Fruit fly (Drosophila melanogaster) whole organism, pupa: ENCODE data around the gene CG43083.

Source experiments
- CG10348 ChIP-seq: fragments of 200-800 bp; sonication (Bioruptor generic); IDR thresholded peaks from 2 replicates; pipeline ENCODE4 v1.3.6; 2022; ENCODE audit warnings: missing biosample characterization, missing genetic modification characterization
- CG13204 ChIP-seq: fragments of 200-800 bp; sonication (Bioruptor generic); optimal IDR thresholded peaks from 2 replicates; lab custom pipeline; 2018; ENCODE audit warnings: missing biosample characterization, mild to moderate bottlenecking, missing genetic modification characterization, moderate library complexity
- CG15710 ChIP-seq: fragments of 200-800 bp; sonication (Bioruptor generic); optimal IDR thresholded peaks from 2 replicates; lab custom pipeline; 2018; ENCODE audit warnings: missing biosample characterization, mild to moderate bottlenecking, missing genetic modification characterization, moderate library complexity
- CG17806 ChIP-seq: fragments of 200-800 bp; sonication (Bioruptor generic); optimal IDR thresholded peaks from 2 replicates; lab custom pipeline; 2018; ENCODE audit warnings: missing biosample characterization, mild to moderate bottlenecking, missing genetic modification characterization, moderate library complexity
- CG32121 ChIP-seq: fragments of 200-800 bp; sonication (Bioruptor generic); IDR thresholded peaks from 2 replicates; pipeline ENCODE4 v1.3.6; 2022; ENCODE audit warnings: missing biosample characterization, missing genetic modification characterization
- CG34367 ChIP-seq: fragments of 200-800 bp; sonication (Bioruptor generic); optimal IDR thresholded peaks from 2 replicates; lab custom pipeline; 2018; ENCODE audit warnings: missing biosample characterization, mild to moderate bottlenecking, missing genetic modification characterization
- CG8301 ChIP-seq: fragments of 200-800 bp; sonication (Bioruptor generic); optimal IDR thresholded peaks from 2 replicates; lab custom pipeline; 2018; ENCODE audit warnings: missing biosample characterization, mild to moderate bottlenecking, missing genetic modification characterization
- D1 ChIP-seq: fragments of 200-800 bp; sonication (Bioruptor generic); optimal IDR thresholded peaks from 2 replicates; lab custom pipeline; 2018; ENCODE audit warnings: missing biosample characterization, mild to moderate bottlenecking, missing genetic modification characterization, moderate library complexity
- Ets98B ChIP-seq: fragments of 200-800 bp; sonication (Bioruptor generic); IDR thresholded peaks from 2 replicates; pipeline ENCODE4 v1.3.6; 2022; ENCODE audit warnings: missing biosample characterization, missing genetic modification characterization
- Pif1A ChIP-seq: fragments of 200-800 bp; sonication (Bioruptor generic); optimal IDR thresholded peaks from 3 replicates; lab custom pipeline; 2016; ENCODE audit warnings: missing biosample characterization, missing genetic modification characterization
- Snoo ChIP-seq: fragments of 200-800 bp; sonication (Bioruptor generic); optimal IDR thresholded peaks from 3 replicates; lab custom pipeline; 2017; ENCODE audit warnings: missing biosample characterization, mild to moderate bottlenecking, missing genetic modification characterization, inconsistent platforms
- gl ChIP-seq: fragments of 200-800 bp; sonication (Bioruptor generic); optimal IDR thresholded peaks from 2 replicates; lab custom pipeline; 2018; ENCODE audit warnings: missing biosample characterization, mild to moderate bottlenecking, missing genetic modification characterization
- rn ChIP-seq: fragments of 200-800 bp; sonication (Bioruptor generic); IDR thresholded peaks from 2 replicates; pipeline ENCODE4 v1.3.6; 2022; ENCODE audit warnings: missing biosample characterization, missing genetic modification characterization

- TF ChIP-seq CG15710 (tag; lab: Kevin White, UChicago), result no peak
- no peak for TF ChIP-seq CG8301 (tag; lab: Kevin White, UChicago)
- TF ChIP-seq CG13204 (GFP tag; lab: Kevin White, UChicago), result no peak
- no peak for TF ChIP-seq Ets98B (GFP tag; lab: Robert Waterston, UW)
- no peak for TF ChIP-seq gl (tag; lab: Kevin White, UChicago)
- TF ChIP-seq rn (GFP tag; lab: Robert Waterston, UW), result no peak
- no peak for TF ChIP-seq D1 (tag; lab: Kevin White, UChicago)
- TF ChIP-seq CG32121, result no peak
- no peak for TF ChIP-seq CG10348 (GFP tag; lab: Robert Waterston, UW)
- no peak for TF ChIP-seq Snoo (tag; lab: Kevin White, UChicago)
- no peak for TF ChIP-seq CG17806 (tag; lab: Kevin White, UChicago)
- TF ChIP-seq Pif1A (GFP tag; lab: Kevin White, UChicago), result no peak
- TF ChIP-seq CG34367 (tag; lab: Kevin White, UChicago), result no peak
Observed at dm6 chr3L:15678284-15678683, 29.9 kb downstream of the CG43083 start.
